Fruit fly (Drosophila melanogaster): ENCODE measurements at regions not wholly inside any gene's neighbourhood (a gene's known extent, or its start where the extent isn't known, plus 50 kb on each side); places are given as distances from the start of the nearest gene placed in this dataset.
A peak's percentile ranks its signal among the peaks of the same experiment; 100 is the strongest.

DNA sequence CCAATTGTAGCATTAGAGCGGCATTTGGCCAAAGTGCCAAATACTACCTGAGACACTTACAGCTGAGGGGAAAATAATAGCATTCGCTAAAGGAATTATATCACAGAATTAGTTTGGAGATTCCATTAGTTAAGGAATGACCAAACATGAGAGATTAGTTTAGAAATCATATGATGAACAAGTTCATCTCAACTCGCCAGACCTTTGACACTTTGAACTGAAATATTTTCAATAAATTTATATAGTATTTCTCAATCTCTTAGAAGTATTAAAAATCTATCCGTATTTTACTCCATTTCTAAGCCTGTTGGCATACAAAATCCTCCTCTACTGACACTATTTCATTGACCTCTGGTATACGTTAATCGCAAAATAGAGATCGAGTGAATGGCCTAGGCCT, 64.6 kb downstream of the Or67d start (continued):
- TF ChIP-seq dmrt99B (tag; optimal IDR thresholded peaks at IDR 0.05): peak; percentile 69
- TF ChIP-seq phol (tag; optimal IDR thresholded peaks at IDR 0.05): peak; percentile 51
- no peak for TF ChIP-seq CG8388 (GFP tag; optimal IDR thresholded peaks at IDR 0.05)
- peak; percentile 42 for TF ChIP-seq bcd (GFP tag; optimal IDR thresholded peaks at IDR 0.05)
- TF ChIP-seq Xrp1 (GFP tag; IDR thresholded peaks at IDR 0.05): peak; percentile 58
- TF ChIP-seq CG10366 (GFP tag; IDR thresholded peaks at IDR 0.05): peak; percentile 10; the same call in 1 of the 2 replicates
- peak; percentile 3 for TF ChIP-seq Fer3 (tag; optimal IDR thresholded peaks at IDR 0.05)
- TF ChIP-seq CG17802 (tag; optimal IDR thresholded peaks at IDR 0.05): no peak
- no peak for TF ChIP-seq CG5180 (GFP tag; optimal IDR thresholded peaks at IDR 0.05)
- 0 out of 2 replicates have a peak, but pooled peaks have one; percentile 11 for TF ChIP-seq CG32772 (GFP tag; IDR thresholded peaks at IDR 0.05)
- TF ChIP-seq CG3281 (GFP tag; optimal IDR thresholded peaks at IDR 0.05): peak; percentile 26
- no peak for TF ChIP-seq Oaz (GFP tag; IDR thresholded peaks at IDR 0.05)
- no peak for TF ChIP-seq Gsc (GFP tag; IDR thresholded peaks at IDR 0.05)
- peak; percentile 26; the same call in 2 of the 3 replicates for TF ChIP-seq croc (GFP tag; conservative IDR thresholded peaks at IDR 0.05)
- TF ChIP-seq ssp (GFP tag; IDR thresholded peaks at IDR 0.05): peak; percentile 26; the same call in 1 of the 2 replicates
- peak; percentile 22 for TF ChIP-seq CG11723 (GFP tag; optimal IDR thresholded peaks at IDR 0.05)
- TF ChIP-seq Blimp-1 (GFP tag; optimal IDR thresholded peaks at IDR 0.05): no peak
- 0 out of 2 replicates have a peak, but pooled peaks have one; percentile 18 for TF ChIP-seq CG7372 (GFP tag; IDR thresholded peaks at IDR 0.05)
- peak; percentile 15 for TF ChIP-seq fd96Cb (tag; optimal IDR thresholded peaks at IDR 0.05)
- no peak for TF ChIP-seq CG17912 (GFP tag; optimal IDR thresholded peaks at IDR 0.05)
- TF ChIP-seq Ada2b (GFP tag; IDR thresholded peaks at IDR 0.05): no peak
- peak; percentile 26 for TF ChIP-seq Fer1 (GFP tag; optimal IDR thresholded peaks at IDR 0.05)
- peak; percentile 57 for TF ChIP-seq CG2678 (tag; optimal IDR thresholded peaks at IDR 0.05)
- no peak for TF ChIP-seq CG6683 (GFP tag; optimal IDR thresholded peaks at IDR 0.05)
- peak; percentile 46 for TF ChIP-seq CG15696 (tag; optimal IDR thresholded peaks at IDR 0.05)
- TF ChIP-seq Ets65A (GFP tag): no peak
- TF ChIP-seq CG17829 (tag; optimal IDR thresholded peaks at IDR 0.05): peak; percentile 44
- peak; percentile 12 for TF ChIP-seq trem (tag; optimal IDR thresholded peaks at IDR 0.05)
- peak; percentile 28 for TF ChIP-seq tap (tag; optimal IDR thresholded peaks at IDR 0.05)
- peak; percentile 60 for TF ChIP-seq CG12391 (tag; optimal IDR thresholded peaks at IDR 0.05)
- no peak for TF ChIP-seq run (tag; optimal IDR thresholded peaks at IDR 0.05)
- no peak for TF ChIP-seq CG16779 (GFP tag; IDR thresholded peaks at IDR 0.05)
- TF ChIP-seq NfI (GFP tag; optimal IDR thresholded peaks at IDR 0.05): peak; percentile 8
- peak; percentile 72; the same call in 2 of the 3 replicates for TF ChIP-seq CG11695 (GFP tag; IDR thresholded peaks at IDR 0.05)
- peak; percentile 26 for TF ChIP-seq D19A (tag; optimal IDR thresholded peaks at IDR 0.05)
- no peak for TF ChIP-seq nerfin-1 (tag; optimal IDR thresholded peaks at IDR 0.05)
- TF ChIP-seq CG9437 (GFP tag; optimal IDR thresholded peaks at IDR 0.05): peak; percentile 68
- peak; percentile 7 for TF ChIP-seq CG12071 (GFP tag; optimal IDR thresholded peaks at IDR 0.05)
- peak; percentile 27 for TF ChIP-seq Hsf (GFP tag; optimal IDR thresholded peaks at IDR 0.05)
- TF ChIP-seq CG11560 (tag; IDR thresholded peaks at IDR 0.05): 0 out of 3 replicates have a peak, but pooled peaks have one; percentile 25
- peak; percentile 63 for TF ChIP-seq CoRest (tag; optimal IDR thresholded peaks at IDR 0.05)
- peak; percentile 59 for TF ChIP-seq CG4404 (GFP tag; IDR thresholded peaks at IDR 0.05)
- TF ChIP-seq Xbp1 (GFP tag; optimal IDR thresholded peaks at IDR 0.05): peak; percentile 23
- TF ChIP-seq Tbp (GFP tag; optimal IDR thresholded peaks at IDR 0.05): no peak
- TF ChIP-seq CG17328 (GFP tag; IDR thresholded peaks at IDR 0.05): peak; percentile 54
- TF ChIP-seq CG15601 (tag; optimal IDR thresholded peaks at IDR 0.05): peak; percentile 14
- TF ChIP-seq CG18599 (GFP tag; optimal IDR thresholded peaks at IDR 0.05): peak; percentile 30
- TF ChIP-seq Nf-YC (tag; optimal IDR thresholded peaks at IDR 0.05): no peak
- peak; percentile 66 for TF ChIP-seq CG31441 (GFP tag; IDR thresholded peaks at IDR 0.05)
- no peak for TF ChIP-seq tin (GFP tag; optimal IDR thresholded peaks at IDR 0.05)
